Worm (Caenorhabditis elegans) whole organism, young adult: ENCODE measurements around the gene B0244.16.

Experiments
- K11D2.4 ChIP-seq: fragments of 200-800 bp; sonication (Bioruptor generic); IDR thresholded peaks from 2 replicates; pipeline ENCODE4 v1.3.6; 2022; ENCODE audit warnings: missing genetic modification reagents, missing genetic modification characterization, missing compliant biosample characterization
- madf-3 ChIP-seq: fragments of 200-800 bp; sonication (Bioruptor generic); IDR thresholded peaks from 2 replicates; pipeline ENCODE4 v1.3.6; 2022; ENCODE audit warnings: missing genetic modification reagents, missing genetic modification characterization, missing compliant biosample characterization
- pha-4 ChIP-seq: fragments of 150-350 bp; sonication (generic microtip); optimal IDR thresholded peaks from 2 replicates; lab custom pipeline; 2014; ENCODE audit warnings: missing biosample characterization, missing genetic modification reagents, missing genetic modification characterization
- rcor-1 ChIP-seq: fragments of 200-800 bp; sonication (Bioruptor generic); IDR thresholded peaks from 2 replicates; pipeline ENCODE4 v1.3.6; 2022; ENCODE audit warnings: missing genetic modification reagents, missing genetic modification characterization, missing compliant biosample characterization

- no peak for TF ChIP-seq pha-4 (tag; lab: Kevin White, UChicago)
- no peak for TF ChIP-seq rcor-1 (GFP tag; lab: Robert Waterston, UW)
- no peak for TF ChIP-seq madf-3
- TF ChIP-seq K11D2.4 (GFP tag; lab: Robert Waterston, UW): no peak
Measured at ce11 chrIII:5763988-5764387, 23.2 kb downstream of the B0244.16 start.
